Worm (Caenorhabditis elegans) whole organism, mixed stage, embryonic: Measurements from ENCODE around the gene C26B2.8.

Experiments
- lsy-2 ChIP-seq: fragments of 150-350 bp; optimal IDR thresholded peaks from 2 replicates; lab custom pipeline; 2014; ENCODE audit warnings: missing biosample characterization, missing genetic modification characterization
- unc-39 ChIP-seq: fragments of 150-350 bp; optimal IDR thresholded peaks from 2 replicates; lab custom pipeline; 2014; ENCODE audit warnings: missing biosample characterization, missing genetic modification characterization

- no peak for TF ChIP-seq lsy-2
- no peak for TF ChIP-seq unc-39 (tag; lab: Kevin White, UChicago)
These were observed 30.9 kb upstream of the C26B2.8 start for ce11 chrIV:7983021-7983420.
